Fruit fly (Drosophila melanogaster) whole organism, embryonic: ENCODE data around the gene CG17625.
A peak's percentile ranks its signal among the peaks of the same experiment; 100 is the strongest.

Experiments
- Adf1 ChIP-seq: fragments of 200-800 bp; sonication (Bioruptor generic); IDR thresholded peaks from 2 replicates; pipeline ENCODE4 v1.3.6; 2022; ENCODE audit warnings: missing biosample characterization, missing genetic modification characterization
- Atf-2 ChIP-seq: fragments of 200-800 bp; sonication (Bioruptor generic); optimal IDR thresholded peaks from 2 replicates; lab custom pipeline; 2016; ENCODE audit warnings: missing biosample characterization, missing genetic modification characterization
- Bteb2 ChIP-seq: fragments of 200-800 bp; sonication (Bioruptor generic); optimal IDR thresholded peaks from 2 replicates; lab custom pipeline; 2016; ENCODE audit warnings: missing biosample characterization, missing genetic modification characterization
- CG10147 ChIP-seq: fragments of 200-800 bp; sonication (Bioruptor generic); optimal IDR thresholded peaks from 2 replicates; lab custom pipeline; 2019; ENCODE audit warnings: missing biosample characterization, mild to moderate bottlenecking, missing genetic modification characterization, moderate library complexity
- CG10274 ChIP-seq: fragments of 200-800 bp; sonication (Bioruptor generic); optimal IDR thresholded peaks from 3 replicates; lab custom pipeline; 2017; ENCODE audit warnings: missing biosample characterization, mild to moderate bottlenecking, missing genetic modification characterization
- CG10565 ChIP-seq: fragments of 200-800 bp; sonication (Bioruptor generic); optimal IDR thresholded peaks from 3 replicates; lab custom pipeline; 2016; ENCODE audit warnings: missing biosample characterization, mild to moderate bottlenecking, missing genetic modification characterization
- CG12155 ChIP-seq: fragments of 200-800 bp; sonication (Bioruptor generic); optimal IDR thresholded peaks from 3 replicates; lab custom pipeline; 2016; ENCODE audit warnings: missing biosample characterization, missing genetic modification characterization
- CG12391 ChIP-seq: fragments of 200-800 bp; sonication (Bioruptor generic); optimal IDR thresholded peaks from 3 replicates; lab custom pipeline; 2018; ENCODE audit warnings: missing biosample characterization, mild to moderate bottlenecking, missing genetic modification characterization, moderate library complexity
- CG13123 ChIP-seq: fragments of 200-800 bp; sonication (Bioruptor generic); optimal IDR thresholded peaks from 2 replicates; lab custom pipeline; 2016; ENCODE audit warnings: missing biosample characterization, missing genetic modification characterization
- CG14710 ChIP-seq: fragments of 200-800 bp; sonication (Bioruptor generic); optimal IDR thresholded peaks from 3 replicates; lab custom pipeline; 2019; ENCODE audit warnings: missing biosample characterization, mild to moderate bottlenecking, missing genetic modification characterization, moderate library complexity
- CG30431 ChIP-seq: fragments of 200-800 bp; sonication (Bioruptor generic); optimal IDR thresholded peaks from 2 replicates; lab custom pipeline; 2017; ENCODE audit warnings: missing biosample characterization, missing genetic modification characterization
- CG31365 ChIP-seq: fragments of 200-800 bp; sonication (Bioruptor generic); optimal IDR thresholded peaks from 2 replicates; lab custom pipeline; 2018; ENCODE audit warnings: missing biosample characterization, mild to moderate bottlenecking, missing genetic modification characterization
- CG34376 ChIP-seq: fragments of 200-800 bp; sonication (Bioruptor generic); optimal IDR thresholded peaks from 2 replicates; lab custom pipeline; 2018; ENCODE audit warnings: missing biosample characterization, mild to moderate bottlenecking, missing genetic modification characterization
- CG3847 ChIP-seq: fragments of 200-800 bp; sonication (Bioruptor generic); IDR thresholded peaks from 2 replicates; pipeline ENCODE4 v1.3.6; 2022; ENCODE audit warnings: missing biosample characterization, missing genetic modification characterization
- CG4282 ChIP-seq: fragments of 200-800 bp; sonication (Bioruptor generic); optimal IDR thresholded peaks from 2 replicates; lab custom pipeline; 2016; ENCODE audit warnings: missing biosample characterization, missing genetic modification characterization
- CG4617 ChIP-seq: fragments of 200-800 bp; sonication (Bioruptor generic); optimal IDR thresholded peaks from 3 replicates; lab custom pipeline; 2016; ENCODE audit warnings: missing biosample characterization, missing genetic modification characterization, borderline replicate concordance
- CG4707 ChIP-seq: fragments of 200-800 bp; sonication (Bioruptor generic); optimal IDR thresholded peaks from 2 replicates; lab custom pipeline; 2018; ENCODE audit warnings: missing biosample characterization, mild to moderate bottlenecking, missing genetic modification characterization, moderate library complexity
- CG4854 ChIP-seq: fragments of 200-800 bp; sonication (Bioruptor generic); optimal IDR thresholded peaks from 2 replicates; lab custom pipeline; 2016; ENCODE audit warnings: missing biosample characterization, missing genetic modification characterization, inconsistent platforms
- CG6765 ChIP-seq: fragments of 200-800 bp; sonication (Bioruptor generic); optimal IDR thresholded peaks from 3 replicates; lab custom pipeline; 2017; ENCODE audit warnings: missing biosample characterization, mild to moderate bottlenecking, missing genetic modification characterization
- CG7963 ChIP-seq: fragments of 200-800 bp; sonication (Bioruptor generic); IDR thresholded peaks from 3 replicates; pipeline ENCODE4 v1.3.6; 2022; ENCODE audit warnings: missing biosample characterization, missing genetic modification characterization; ENCODE audit not compliant: partially characterized antibody
- CG8281 ChIP-seq: fragments of 200-800 bp; sonication (Bioruptor generic); optimal IDR thresholded peaks from 2 replicates; lab custom pipeline; 2018; ENCODE audit warnings: missing biosample characterization, mild to moderate bottlenecking, missing genetic modification characterization, moderate library complexity
- CG9932 ChIP-seq: fragments of 200-800 bp; sonication (Bioruptor generic); IDR thresholded peaks from 2 replicates; pipeline ENCODE4 v1.3.6; 2022; ENCODE audit warnings: missing biosample characterization, missing genetic modification characterization
- CoRest ChIP-seq: fragments of 200-800 bp; sonication (Bioruptor generic); optimal IDR thresholded peaks from 3 replicates; lab custom pipeline; 2018; ENCODE audit warnings: missing biosample characterization, mild to moderate bottlenecking, missing genetic modification characterization, moderate library complexity
- Dref ChIP-seq: fragments of 200-800 bp; sonication (Bioruptor generic); IDR thresholded peaks from 2 replicates; pipeline ENCODE4 v1.3.6; 2022; ENCODE audit warnings: missing biosample characterization, missing genetic modification characterization
- Ets97D ChIP-seq: fragments of 200-800 bp; sonication (Bioruptor generic); optimal IDR thresholded peaks from 3 replicates; lab custom pipeline; 2016; ENCODE audit warnings: missing biosample characterization, missing genetic modification characterization
- Gsc ChIP-seq: fragments of 200-800 bp; sonication (Bioruptor generic); IDR thresholded peaks from 2 replicates; pipeline ENCODE4 v1.3.6; 2022; ENCODE audit warnings: missing biosample characterization, missing genetic modification characterization
- HLHmδ ChIP-seq: fragments of 200-800 bp; sonication (Bioruptor generic); optimal IDR thresholded peaks from 2 replicates; lab custom pipeline; 2018; ENCODE audit warnings: missing biosample characterization, mild to moderate bottlenecking, missing genetic modification characterization, moderate library complexity
- Med ChIP-seq: fragments of 200-800 bp; sonication (Bioruptor generic); peaks from one replicate; lab custom pipeline; 2016; ENCODE audit warnings: missing biosample characterization, missing genetic modification characterization, mild to moderate bottlenecking, inconsistent platforms, moderate library complexity
- NfI ChIP-seq: fragments of 200-800 bp; sonication (Bioruptor generic); optimal IDR thresholded peaks from 3 replicates; lab custom pipeline; 2018; ENCODE audit warnings: missing biosample characterization, mild to moderate bottlenecking, missing genetic modification characterization, moderate library complexity
- Ravus ChIP-seq: fragments of 200-800 bp; sonication (Bioruptor generic); IDR thresholded peaks from 2 replicates; pipeline ENCODE4 v1.3.6; 2022; ENCODE audit warnings: missing biosample characterization, missing genetic modification characterization
- Side ChIP-seq: fragments of 200-800 bp; sonication (Bioruptor generic); optimal IDR thresholded peaks from 2 replicates; lab custom pipeline; 2016; ENCODE audit warnings: missing biosample characterization, missing genetic modification characterization
- Stat92E ChIP-seq, 3 experiments: fragments of >200 bp in 2 of 3; fragments of 200-800 bp in 1 of 3; sonication (Bioruptor generic) in 1 of 3; optimal IDR thresholded peaks; 2 replicates each; lab custom pipeline; 2017 to 2019; ENCODE audit warnings: missing biosample characterization in 3 of 3, missing genetic modification characterization in 3 of 3, mild to moderate bottlenecking in 1 of 3, moderate library complexity in 1 of 3
- br ChIP-seq: fragments of >200 bp; optimal IDR thresholded peaks from 2 replicates; lab custom pipeline; 2017
- dpn ChIP-seq, 2 experiments: fragments of 200-800 bp; sonication (Bioruptor generic); optimal IDR thresholded peaks; 3 replicates each; lab custom pipeline; 2016; ENCODE audit warnings: missing biosample characterization in 2 of 2, missing genetic modification characterization in 2 of 2
- eve ChIP-seq, 2 experiments: fragments of >200 bp; optimal IDR thresholded peaks; 2 replicates each; lab custom pipeline; 2017; ENCODE audit warnings: missing biosample characterization in 2 of 2, missing genetic modification characterization in 2 of 2
- eyg ChIP-seq: fragments of 200-800 bp; sonication (Bioruptor generic); optimal IDR thresholded peaks from 3 replicates; lab custom pipeline; 2016; ENCODE audit warnings: missing biosample characterization, missing genetic modification characterization
- fd102C ChIP-seq: fragments of 200-800 bp; sonication (Bioruptor generic); optimal IDR thresholded peaks from 2 replicates; lab custom pipeline; 2018; ENCODE audit warnings: missing biosample characterization, mild to moderate bottlenecking, missing genetic modification characterization, moderate library complexity
- gcm ChIP-seq: fragments of 200-800 bp; sonication (Bioruptor generic); optimal IDR thresholded peaks from 2 replicates; lab custom pipeline; 2019; ENCODE audit warnings: missing biosample characterization, mild to moderate bottlenecking, missing genetic modification characterization, moderate library complexity
- gro ChIP-seq: fragments of 200-800 bp; sonication (Bioruptor generic); optimal IDR thresholded peaks from 2 replicates; lab custom pipeline; 2016; ENCODE audit warnings: missing biosample characterization, missing genetic modification characterization
- hb ChIP-seq: fragments of 200-800 bp; sonication (Bioruptor generic); IDR thresholded peaks from 3 replicates; pipeline ENCODE4 v1.3.6; 2022; ENCODE audit warnings: missing biosample characterization, missing genetic modification characterization; ENCODE audit not compliant: partially characterized antibody
- ken ChIP-seq: fragments of 200-800 bp; sonication (Bioruptor generic); IDR thresholded peaks from 3 replicates; pipeline ENCODE4 v1.3.6; 2022; ENCODE audit warnings: missing biosample characterization, missing genetic modification characterization
- phol ChIP-seq: fragments of 200-800 bp; sonication (Bioruptor generic); optimal IDR thresholded peaks from 3 replicates; lab custom pipeline; 2018; ENCODE audit warnings: missing biosample characterization, mild to moderate bottlenecking, missing genetic modification characterization, moderate library complexity
- scrt ChIP-seq: fragments of 200-800 bp; sonication (Bioruptor generic); optimal IDR thresholded peaks from 2 replicates; lab custom pipeline; 2018; ENCODE audit warnings: missing biosample characterization, mild to moderate bottlenecking, missing genetic modification characterization, moderate library complexity
- sna ChIP-seq: fragments of 200-800 bp; sonication (Bioruptor generic); IDR thresholded peaks from 2 replicates; pipeline ENCODE4 v1.3.6; 2022; ENCODE audit warnings: missing biosample characterization, missing genetic modification characterization; ENCODE audit not compliant: partially characterized antibody
- so ChIP-seq: fragments of 200-800 bp; sonication (Bioruptor generic); IDR thresholded peaks from 3 replicates; pipeline ENCODE4 v1.3.6; 2022; ENCODE audit warnings: missing biosample characterization, missing genetic modification characterization
- tin ChIP-seq: fragments of 200-800 bp; sonication (Bioruptor generic); optimal IDR thresholded peaks from 3 replicates; lab custom pipeline; 2016; ENCODE audit warnings: missing biosample characterization, missing genetic modification characterization
- tll ChIP-seq, 2 experiments: fragments of 200-800 bp in 1 of 2; fragments of >200 bp in 1 of 2; sonication (Bioruptor generic) in 1 of 2; optimal IDR thresholded peaks; 2 replicates each; lab custom pipeline; 2017 to 2019; ENCODE audit warnings: missing biosample characterization in 2 of 2, missing genetic modification characterization in 2 of 2, mild to moderate bottlenecking in 1 of 2, moderate library complexity in 1 of 2
- tx ChIP-seq: fragments of 200-800 bp; sonication (Bioruptor generic); optimal IDR thresholded peaks from 2 replicates; lab custom pipeline; 2016; ENCODE audit warnings: missing biosample characterization, missing genetic modification characterization
- unc-4 ChIP-seq: fragments of 200-800 bp; sonication (Bioruptor generic); IDR thresholded peaks from 2 replicates; pipeline ENCODE4 v1.3.6; 2022; ENCODE audit warnings: missing biosample characterization, missing genetic modification characterization; ENCODE audit not compliant: partially characterized antibody
- z ChIP-seq: fragments of 200-800 bp; sonication (Bioruptor generic); IDR thresholded peaks from 3 replicates; pipeline ENCODE4 v1.3.6; 2022; ENCODE audit warnings: missing biosample characterization, missing genetic modification characterization

CG17625 gene

DNA sequence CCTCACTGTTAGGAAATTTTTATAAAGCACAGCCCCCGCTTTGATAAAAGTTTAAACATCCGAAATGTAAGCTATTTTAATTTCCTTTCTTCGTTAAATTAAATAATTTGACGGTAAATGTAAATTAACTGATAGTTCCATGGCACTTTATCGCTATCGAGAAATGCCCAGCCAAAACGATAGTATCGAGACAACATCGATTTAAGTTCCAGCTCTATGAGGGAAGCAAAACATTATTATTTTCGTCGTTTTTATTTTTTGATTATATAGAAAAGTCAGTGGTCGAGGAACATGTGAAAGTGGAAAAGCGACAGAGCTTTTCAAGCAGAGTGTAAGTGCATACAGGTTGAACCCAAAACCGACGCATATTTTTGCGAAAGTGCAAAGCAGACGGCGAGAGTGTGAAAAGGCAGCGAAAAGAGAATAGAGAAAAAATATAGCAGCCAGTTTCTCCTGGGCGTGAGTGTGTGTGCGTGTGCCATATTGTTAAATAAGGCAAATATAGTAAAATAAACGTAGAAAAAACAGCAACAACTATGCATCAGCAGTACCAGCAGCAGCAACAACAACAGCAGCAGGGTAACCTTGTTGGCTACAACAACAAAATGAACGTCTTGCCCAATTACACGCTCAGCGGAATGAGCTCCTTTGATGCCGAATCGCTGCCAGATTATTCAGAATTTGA, 40.3 kb downstream of the CG17625 start, which contains the start of gene CG45049:
TSS of gene CG45049 (plus strand) at position 197 of the 685 bp plus-strand sequence.
- TF ChIP-seq dpn (GFP tag; optimal IDR thresholded peaks at IDR 0.05; lab: Kevin White, UChicago), result peak in 1 of 2 experiments; percentile 31
- no peak for TF ChIP-seq CG4707
- TF ChIP-seq HLHmδ (GFP tag; lab: Kevin White, UChicago), result no peak
- TF ChIP-seq Stat92E (GFP tag; optimal IDR thresholded peaks at IDR 0.05; lab: Kevin White, UChicago), result no peak
- no peak for TF ChIP-seq Gsc
- no peak for TF ChIP-seq CG4282 (GFP tag; lab: Kevin White, UChicago)
- no peak for TF ChIP-seq Ravus (GFP tag; lab: Robert Waterston, UW)
- TF ChIP-seq eyg, result no peak
- TF ChIP-seq CG8281 (tag; lab: Kevin White, UChicago), result no peak
- TF ChIP-seq gro, result no peak
- TF ChIP-seq z (GFP tag; lab: Robert Waterston, UW), result no peak
- TF ChIP-seq CG10147, result no peak
- TF ChIP-seq CG4617 (GFP tag; lab: Kevin White, UChicago), result peak; percentile 72
- no peak for TF ChIP-seq scrt (GFP tag; lab: Kevin White, UChicago)
- no peak for TF ChIP-seq phol (tag; lab: Kevin White, UChicago)
- no peak for TF ChIP-seq CG10565 (GFP tag; lab: Kevin White, UChicago)
- TF ChIP-seq CG9932 (GFP tag; lab: Robert Waterston, UW), result peak; percentile 65
- TF ChIP-seq CG34376 (GFP tag; lab: Kevin White, UChicago), result peak; percentile 42
- no peak for TF ChIP-seq br (lab: Kevin White, UChicago)
- TF ChIP-seq CG14710 (tag; lab: Kevin White, UChicago), result peak; percentile 0
- no peak for TF ChIP-seq Bteb2
- TF ChIP-seq gcm, result no peak
- TF ChIP-seq Med, result peak; percentile 57
- TF ChIP-seq CG30431 (GFP tag; lab: Kevin White, UChicago), result no peak
- TF ChIP-seq CG12155 (GFP tag; lab: Kevin White, UChicago), result no peak
- TF ChIP-seq tx (GFP tag; lab: Kevin White, UChicago), result no peak
- TF ChIP-seq CG7963 (GFP tag; lab: Robert Waterston, UW), result peak; percentile 93
- peak; percentile 65 for TF ChIP-seq sna (GFP tag; lab: Robert Waterston, UW)
- TF ChIP-seq fd102C (GFP tag; lab: Kevin White, UChicago), result no peak
- no peak for TF ChIP-seq Adf1 (GFP tag; lab: Robert Waterston, UW)
- TF ChIP-seq CG6765, result no peak
- TF ChIP-seq Atf-2 (GFP tag; lab: Kevin White, UChicago), result no peak
- TF ChIP-seq Side (GFP tag; lab: Kevin White, UChicago), result no peak
- TF ChIP-seq CG31365 (tag; lab: Kevin White, UChicago), result no peak
- TF ChIP-seq tin (GFP tag; lab: Kevin White, UChicago), result no peak
- no peak for TF ChIP-seq eve (GFP tag; optimal IDR thresholded peaks at IDR 0.05; lab: Kevin White, UChicago)
- no peak for TF ChIP-seq ken (GFP tag; lab: Robert Waterston, UW)
- TF ChIP-seq Ets97D (GFP tag; lab: Kevin White, UChicago), result peak; percentile 6
- no peak for TF ChIP-seq CG10274 (GFP tag; lab: Kevin White, UChicago)
- no peak for TF ChIP-seq tll (GFP tag; optimal IDR thresholded peaks at IDR 0.05; lab: Kevin White, UChicago)
- TF ChIP-seq CG3847 (GFP tag; lab: Robert Waterston, UW), result 0 out of 2 replicates have a peak, but pooled peaks have one; percentile 37
- no peak for TF ChIP-seq NfI (GFP tag; lab: Kevin White, UChicago)
- TF ChIP-seq CG12391 (tag; lab: Kevin White, UChicago), result no peak
- TF ChIP-seq hb (GFP tag; lab: Robert Waterston, UW), result peak; percentile 93
- no peak for TF ChIP-seq CoRest (tag; lab: Kevin White, UChicago)
- TF ChIP-seq CG4854 (GFP tag; lab: Kevin White, UChicago), result no peak
- no peak for TF ChIP-seq CG13123 (GFP tag; lab: Kevin White, UChicago)
- no peak for TF ChIP-seq so (GFP tag; lab: Robert Waterston, UW)
- TF ChIP-seq unc-4, result peak; percentile 78
- TF ChIP-seq Dref (GFP tag; lab: Robert Waterston, UW), result peak; percentile 63
